Worm (Caenorhabditis elegans) whole organism, L4/young adult: Measurements from ENCODE around the gene C06B8.2.

Source experiments
- W03F9.2 ChIP-seq: fragments of 150-350 bp; optimal IDR thresholded peaks from 2 replicates; lab custom pipeline; 2014; ENCODE audit warnings: missing biosample characterization, missing genetic modification characterization
- dao-5 ChIP-seq: sonication (generic microtip); optimal IDR thresholded peaks from 2 replicates; lab custom pipeline; 2016; ENCODE audit warnings: missing genotype, missing genetic modification characterization, moderate library complexity, missing compliant biosample characterization
- him-1 ChIP-seq: sonication (generic microtip); optimal IDR thresholded peaks from 2 replicates; lab custom pipeline; 2016; ENCODE audit warnings: missing genotype, missing genetic modification reagents, missing genetic modification characterization, missing compliant biosample characterization

C06B8.2 gene

DNA sequence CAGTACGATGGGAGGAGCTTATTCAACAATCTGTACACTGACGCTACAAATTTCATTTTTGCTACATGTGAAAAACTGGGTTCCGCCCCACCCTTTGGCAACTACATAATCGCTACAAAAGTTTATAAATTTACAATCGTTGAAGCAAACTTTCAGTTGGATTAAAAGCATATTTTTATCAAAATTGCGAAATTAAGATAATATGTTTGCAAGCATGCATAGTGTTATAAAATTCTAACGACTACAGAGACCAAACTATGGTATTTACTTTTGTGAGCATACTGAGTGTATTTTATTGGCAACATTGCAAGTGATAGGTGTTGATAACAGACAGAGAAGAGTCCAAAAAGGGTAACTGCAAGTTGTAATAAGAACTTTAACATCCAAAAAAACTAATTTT lies at the start of gene C06B8.2:
Gene C06B8.2 (minus strand): TSS at position 153 of the 400 bp plus-strand sequence.
- TF ChIP-seq dao-5 (tag; lab: Kevin White, UChicago) (no peak), him-1 (tag; lab: Kevin White, UChicago) (no peak), W03F9.2 (no peak)

DNA sequence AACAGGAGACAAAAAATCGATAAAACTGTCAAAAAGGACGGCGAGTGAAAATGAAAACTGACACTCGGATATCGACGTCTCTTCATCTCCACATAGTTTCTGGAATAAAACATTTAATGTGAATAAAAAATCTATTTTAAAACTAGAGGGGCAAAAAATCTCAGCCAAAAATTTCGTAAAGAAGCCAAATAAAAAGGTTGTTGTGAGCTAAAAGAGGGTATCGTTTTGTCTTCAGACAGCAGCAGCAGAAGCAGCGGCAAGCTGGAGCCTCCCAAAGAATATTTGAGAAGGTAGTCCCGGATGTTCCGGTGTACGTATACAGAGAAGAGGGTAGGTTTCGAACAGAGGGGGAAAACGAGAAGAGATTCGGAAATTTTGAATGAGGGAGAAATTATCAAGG lies 43.4 kb upstream of the C06B8.2 start, which contains the start of gene lgc-31:
Gene lgc-31 (minus strand): TSS at position 101 of the 400 bp plus-strand sequence.
- TF ChIP-seq him-1 (tag; lab: Kevin White, UChicago), result no peak
- no peak for TF ChIP-seq W03F9.2
- no peak for TF ChIP-seq dao-5 (tag; lab: Kevin White, UChicago)

DNA sequence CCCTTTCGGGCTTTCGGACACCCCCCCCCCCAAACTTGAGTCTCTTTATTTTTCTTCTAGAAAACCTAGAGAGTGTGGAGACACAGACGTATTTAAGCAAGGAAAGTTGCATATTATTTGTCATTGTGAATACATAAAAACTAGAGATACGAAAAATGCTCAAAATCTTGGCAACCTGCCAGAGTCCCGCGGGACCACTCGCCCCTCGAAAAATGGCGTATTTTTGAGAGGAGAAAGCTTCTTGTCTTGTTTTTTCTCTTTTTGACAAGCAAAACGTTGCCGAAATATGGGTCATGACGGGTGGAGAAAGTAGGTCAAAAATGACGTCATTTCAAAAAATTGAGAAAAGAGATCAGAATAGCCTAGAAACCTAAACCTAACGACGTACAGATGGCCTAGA lies 41.8 kb upstream of the C06B8.2 start:
- no peak for TF ChIP-seq dao-5 (tag; lab: Kevin White, UChicago)
- no peak for TF ChIP-seq him-1 (tag; lab: Kevin White, UChicago)
- TF ChIP-seq W03F9.2, result no peak

DNA sequence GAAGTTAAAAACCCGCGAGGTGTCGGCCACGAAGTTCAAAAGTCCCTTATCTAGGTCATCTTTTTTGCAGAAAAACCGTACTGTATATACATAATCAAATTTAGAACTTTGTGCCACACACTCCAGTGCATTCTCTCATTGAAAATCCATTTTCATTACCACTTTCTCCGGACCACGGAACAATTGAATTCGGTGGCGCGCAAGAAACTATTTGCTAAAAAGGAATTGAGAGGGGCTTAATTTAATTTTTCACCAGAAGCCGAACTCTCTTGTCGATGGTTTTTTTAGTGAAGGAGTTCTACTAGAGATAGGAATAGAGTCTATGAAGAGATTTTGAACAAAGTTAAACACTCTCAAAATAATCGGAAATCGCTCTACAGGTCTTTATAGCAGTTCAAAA lies 41.3 kb upstream of the C06B8.2 start:
- no peak for TF ChIP-seq dao-5 (tag; lab: Kevin White, UChicago)
- TF ChIP-seq W03F9.2, result no peak
- no peak for TF ChIP-seq him-1 (tag; lab: Kevin White, UChicago)

DNA sequence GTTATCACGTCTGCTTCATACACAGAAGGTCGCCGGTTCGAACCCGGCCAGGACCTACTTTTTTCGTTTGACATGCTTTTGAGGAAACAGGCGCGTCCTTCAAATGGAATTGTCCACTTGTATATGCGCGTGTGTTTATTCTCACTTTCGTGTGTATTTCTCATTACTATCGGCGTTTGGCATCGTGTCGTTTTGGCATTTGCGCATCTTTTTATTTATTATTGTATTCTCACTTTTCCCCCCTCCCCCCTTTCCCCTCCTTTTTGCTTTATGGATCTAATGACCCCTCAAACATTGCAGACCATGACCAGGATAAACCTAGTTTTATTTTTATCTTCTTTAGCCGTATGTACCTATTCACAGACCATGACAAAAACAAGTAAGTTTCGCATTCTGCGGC lies 38.9 kb upstream of the C06B8.2 start, which contains the start of gene F21A3.3:
Gene F21A3.3 (plus strand): TSS at position 301 of the 400 bp plus-strand sequence.
- TF ChIP-seq dao-5 (tag; lab: Kevin White, UChicago) (no peak), him-1 (tag; lab: Kevin White, UChicago) (no peak), W03F9.2 (no peak)

DNA sequence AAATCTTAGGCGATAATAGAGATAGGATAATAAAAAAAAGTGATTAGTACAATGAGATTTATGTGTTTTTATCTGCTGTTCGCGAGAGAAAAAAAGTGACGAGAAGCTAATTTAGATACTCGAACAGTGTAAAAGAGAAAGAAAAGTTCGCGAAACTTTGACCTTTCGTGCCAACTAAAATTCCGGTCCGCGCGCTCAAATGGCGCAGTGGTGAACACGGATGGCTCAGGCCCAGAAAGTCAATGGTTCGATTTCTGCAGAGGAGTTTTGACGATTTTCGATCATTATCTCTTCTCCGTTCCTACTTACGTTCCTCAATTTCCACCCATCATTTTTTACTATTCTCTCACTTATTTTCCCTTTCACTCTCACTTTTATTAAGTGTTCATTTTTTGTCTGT lies 37.9 kb upstream of the C06B8.2 start:
- no peak for TF ChIP-seq dao-5 (tag; lab: Kevin White, UChicago)
- no peak for TF ChIP-seq W03F9.2
- no peak for TF ChIP-seq him-1 (tag; lab: Kevin White, UChicago)

DNA sequence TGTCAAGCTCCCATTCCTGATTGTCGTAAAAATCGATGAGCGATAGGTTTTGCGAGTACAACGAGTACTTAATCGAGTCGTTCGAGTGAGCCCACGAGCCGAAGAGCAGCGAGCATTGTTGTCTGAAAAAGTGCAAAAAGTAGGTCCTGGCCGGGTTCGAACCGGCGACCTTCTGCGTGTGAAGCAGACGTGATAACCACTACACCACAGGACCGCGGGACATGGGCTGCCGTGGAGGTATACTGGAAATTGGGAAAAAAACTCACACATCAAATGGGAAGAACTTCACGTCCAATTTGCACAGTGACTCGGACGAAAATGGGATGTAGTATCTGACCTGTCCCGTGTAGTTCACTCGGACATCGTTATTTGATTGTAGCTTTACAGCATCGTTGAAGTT lies 36.8 kb upstream of the C06B8.2 start:
- no peak for TF ChIP-seq W03F9.2
- no peak for TF ChIP-seq him-1 (tag; lab: Kevin White, UChicago)
- TF ChIP-seq dao-5 (tag; lab: Kevin White, UChicago), result no peak

DNA sequence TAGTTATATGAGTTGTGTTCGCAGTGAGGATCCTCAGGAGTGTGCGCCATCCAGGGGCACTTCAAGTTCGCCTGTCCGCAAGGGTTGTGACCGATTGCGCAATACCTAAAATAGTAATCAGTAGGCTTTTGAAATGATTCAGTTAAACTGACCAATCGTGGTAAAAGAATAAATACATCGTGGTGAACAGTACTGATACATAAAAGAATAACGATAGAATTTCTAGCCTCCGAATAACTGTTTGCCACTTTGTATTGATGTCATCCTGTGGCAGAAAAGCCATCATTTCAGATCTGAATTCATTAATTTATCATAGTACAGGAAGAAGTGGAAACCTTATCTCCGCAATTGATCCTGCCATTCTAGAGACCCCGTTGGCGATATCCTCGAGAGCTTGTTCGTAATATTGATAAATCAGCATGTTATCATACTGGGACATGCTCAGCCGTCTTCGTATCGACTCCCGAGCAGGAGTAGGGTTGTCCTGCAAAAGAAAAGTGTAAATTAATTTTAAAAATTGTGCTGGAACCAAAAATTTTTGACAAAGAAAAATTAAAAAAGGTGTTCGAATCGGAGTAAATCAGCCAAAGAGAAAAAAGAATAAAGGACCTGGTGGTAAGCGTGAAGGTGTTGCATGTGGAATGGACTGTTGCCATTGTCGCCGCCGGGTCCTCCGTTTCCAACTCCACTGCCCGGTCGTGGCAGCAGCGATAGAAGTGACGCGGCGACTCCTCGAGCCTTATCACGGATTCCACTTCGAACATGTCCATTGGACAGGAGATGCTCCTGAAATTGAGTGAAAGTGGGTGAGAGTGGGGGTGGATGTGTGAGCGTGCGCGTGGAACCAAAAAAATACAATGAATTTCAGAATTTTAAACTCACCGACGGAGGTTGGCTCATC lies 34.6 kb upstream of the C06B8.2 start:
- TF ChIP-seq dao-5 (tag; lab: Kevin White, UChicago), result no peak
- no peak for TF ChIP-seq him-1 (tag; lab: Kevin White, UChicago)
- no peak for TF ChIP-seq W03F9.2

DNA sequence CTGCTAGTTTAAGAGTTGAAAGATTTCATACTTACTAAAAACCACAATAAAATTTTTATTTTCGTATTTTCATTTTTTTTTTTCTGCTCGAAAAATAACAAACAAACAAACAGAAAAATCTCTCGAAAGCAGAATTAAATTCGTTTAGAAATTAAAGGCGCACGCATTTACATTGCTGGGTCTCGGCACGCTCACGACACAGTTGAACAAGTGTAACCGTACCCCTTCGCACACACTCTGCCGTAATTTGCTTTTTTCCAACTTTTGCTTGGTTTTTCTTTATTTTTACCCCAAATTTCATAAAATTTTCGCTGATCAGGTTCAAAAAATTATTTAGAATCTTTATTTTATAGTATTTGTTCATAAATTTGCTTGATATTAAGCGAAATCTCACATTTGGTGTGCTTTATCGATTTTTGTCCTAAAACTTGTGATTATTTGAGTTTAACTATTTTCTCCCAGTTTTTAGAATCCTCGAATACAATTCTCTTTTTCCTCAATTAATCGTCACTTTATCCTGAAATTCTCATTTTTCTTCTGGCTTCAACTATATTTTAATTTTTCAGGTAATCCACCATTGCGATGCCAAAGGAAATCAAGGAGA lies 33.2 kb upstream of the C06B8.2 start, which contains the start of gene rpl-38:
Gene rpl-38 (plus strand): TSS at position 554 of the 604 bp plus-strand sequence.
- TF ChIP-seq dao-5 (tag; lab: Kevin White, UChicago) (no peak), him-1 (tag; lab: Kevin White, UChicago) (peak; percentile 55), W03F9.2 (no peak)

DNA sequence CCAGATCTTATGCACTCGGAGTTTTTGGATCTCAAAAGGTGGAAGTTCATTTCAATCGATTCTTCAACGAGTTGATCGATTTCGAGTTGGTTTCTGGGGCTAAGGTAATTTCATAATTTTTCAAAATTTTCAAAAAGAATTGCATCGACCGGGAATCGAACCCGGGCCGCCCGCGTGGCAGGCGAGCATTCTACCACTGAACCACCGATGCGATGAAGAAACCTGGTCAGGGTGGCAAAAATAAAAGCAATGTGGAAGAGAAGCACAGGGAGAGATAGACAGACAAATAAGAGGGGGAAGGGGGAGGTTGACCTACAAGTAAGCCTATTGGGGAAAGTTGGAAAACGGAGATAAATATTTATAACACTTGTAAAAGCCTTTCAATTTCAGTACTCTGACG lies 26.5 kb upstream of the C06B8.2 start:
- TF ChIP-seq him-1 (tag; lab: Kevin White, UChicago) (no peak), dao-5 (tag; lab: Kevin White, UChicago) (peak; percentile 5), W03F9.2 (no peak)

DNA sequence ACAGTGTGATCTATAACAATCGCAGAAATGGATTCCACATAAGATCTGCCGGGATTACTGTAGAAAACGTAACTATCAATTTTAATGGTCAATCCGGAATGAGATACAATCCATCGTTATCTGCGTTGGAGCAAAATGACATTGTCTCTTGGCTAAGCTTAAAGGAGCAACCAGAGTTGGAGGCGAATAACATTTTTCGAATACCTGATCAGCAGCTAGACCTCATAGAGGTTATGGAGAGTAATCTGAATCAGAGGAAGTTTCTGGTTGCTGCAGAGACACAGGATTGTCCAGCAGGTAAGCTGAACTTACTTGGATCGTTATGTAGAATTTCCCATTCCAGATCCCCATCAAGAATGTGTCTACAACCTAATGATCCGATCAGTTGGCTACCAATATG lies 25.1 kb upstream of the C06B8.2 start:
- TF ChIP-seq dao-5 (tag; lab: Kevin White, UChicago) (no peak), W03F9.2 (no peak), him-1 (tag; lab: Kevin White, UChicago) (no peak)

DNA sequence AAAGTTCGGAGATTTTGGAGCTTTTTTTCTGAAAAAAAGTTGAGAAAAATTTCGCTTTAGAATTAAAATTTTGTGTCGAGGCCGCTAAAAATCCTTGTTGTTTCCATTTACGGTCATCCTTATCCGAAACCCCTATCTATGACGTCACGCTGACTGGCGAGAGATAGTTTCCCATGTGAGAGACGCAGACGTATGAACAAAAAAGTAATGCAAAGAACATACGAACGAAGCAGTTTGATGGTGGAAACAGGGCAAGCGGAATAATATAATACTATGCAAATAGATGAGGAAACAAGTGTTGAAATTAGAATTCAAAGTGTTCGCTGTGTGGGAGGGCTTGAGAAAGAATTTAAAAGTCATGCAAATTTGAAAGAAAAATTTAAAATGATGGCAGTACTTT lies 20.6 kb upstream of the C06B8.2 start:
- no peak for TF ChIP-seq W03F9.2
- no peak for TF ChIP-seq him-1 (tag; lab: Kevin White, UChicago)
- TF ChIP-seq dao-5 (tag; lab: Kevin White, UChicago), result no peak

DNA sequence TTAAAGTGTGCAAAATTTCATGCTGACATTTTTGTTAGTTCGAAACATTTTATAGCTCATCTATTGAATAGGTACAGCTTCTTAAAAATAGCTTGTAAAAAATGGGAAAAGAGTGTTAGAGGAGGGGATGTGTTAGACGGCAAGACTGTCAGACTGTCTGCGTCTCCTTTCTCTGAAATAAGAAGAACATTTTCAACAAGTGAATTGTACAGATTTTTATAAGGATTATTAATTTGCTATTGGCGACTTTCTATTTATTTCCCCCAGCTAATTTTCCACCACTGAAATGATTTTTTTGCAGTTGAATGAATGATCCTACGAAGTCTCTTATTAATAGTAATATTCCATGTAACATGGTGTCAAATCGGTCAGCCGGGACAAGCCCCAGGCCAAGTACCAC lies 19.9 kb upstream of the C06B8.2 start, which contains the start of gene C06B8.7:
Gene C06B8.7 (plus strand): TSS at position 301 of the 400 bp plus-strand sequence.
- TF ChIP-seq him-1 (tag; lab: Kevin White, UChicago), result no peak
- no peak for TF ChIP-seq dao-5 (tag; lab: Kevin White, UChicago)
- no peak for TF ChIP-seq W03F9.2

DNA sequence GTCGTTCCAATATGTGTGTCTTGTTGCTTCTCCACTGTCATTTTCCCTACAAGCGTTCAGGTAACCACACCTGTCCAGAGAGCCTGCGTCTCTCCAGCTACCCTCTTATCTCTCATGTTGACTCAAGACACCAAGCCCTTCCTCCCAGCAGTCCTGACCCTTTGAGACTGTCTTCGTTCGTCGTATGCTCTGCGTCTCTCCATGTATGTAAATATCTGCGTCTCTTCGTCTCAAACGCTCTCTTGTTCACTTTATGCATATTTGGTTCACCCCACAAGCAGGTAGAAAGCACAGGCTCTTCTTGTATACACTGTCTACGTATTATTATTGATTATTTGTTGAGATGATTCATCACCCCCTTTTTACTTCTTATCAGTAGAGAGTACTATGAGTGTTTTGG lies 19.2 kb upstream of the C06B8.2 start:
- TF ChIP-seq him-1 (tag; lab: Kevin White, UChicago) (no peak), dao-5 (tag; lab: Kevin White, UChicago) (no peak), W03F9.2 (no peak)
